Fruit fly (Drosophila melanogaster): ENCODE data around the gene CG1208.

CG1208 gene

dm6 chr3R:5856215-5856614 is 24.8 kb downstream of the CG1208 start, which contains the start of the genes disp and ECSIT (continued):
- TF ChIP-seq BEAF-32 (GFP tag; optimal IDR thresholded peaks at IDR 0.05) = peak; percentile 47
- no peak for TF ChIP-seq Side (GFP tag; optimal IDR thresholded peaks at IDR 0.05)
- no peak for TF ChIP-seq CG31224 (GFP tag; IDR thresholded peaks at IDR 0.05)
- TF ChIP-seq CG5180 (GFP tag; optimal IDR thresholded peaks at IDR 0.05) = no peak
- no peak for TF ChIP-seq zf30C (GFP tag; optimal IDR thresholded peaks at IDR 0.05)
- TF ChIP-seq Sry-δ (GFP tag; optimal IDR thresholded peaks at IDR 0.05) = no peak
- TF ChIP-seq tio (GFP tag; optimal IDR thresholded peaks at IDR 0.05) = no peak
- no peak for TF ChIP-seq run (tag; optimal IDR thresholded peaks at IDR 0.05)
- no peak for TF ChIP-seq CG6683 (GFP tag; optimal IDR thresholded peaks at IDR 0.05)
- TF ChIP-seq CG3995 (GFP tag; optimal IDR thresholded peaks at IDR 0.05) = peak; percentile 55
- no peak for TF ChIP-seq CG3726 (GFP tag; IDR thresholded peaks at IDR 0.05)
- TF ChIP-seq eyg (GFP tag; optimal IDR thresholded peaks at IDR 0.05) = no peak
- TF ChIP-seq ems (GFP tag; optimal IDR thresholded peaks at IDR 0.05) = peak; percentile 45
- TF ChIP-seq Dp (GFP tag; optimal IDR thresholded peaks at IDR 0.05) = no peak
- peak; percentile 16 for TF ChIP-seq tx (GFP tag; optimal IDR thresholded peaks at IDR 0.05)
- TF ChIP-seq dpn (GFP tag; optimal IDR thresholded peaks at IDR 0.05) = no peak
- TF ChIP-seq unc-4 (GFP tag; IDR thresholded peaks at IDR 0.05; ENCODE audit: partially characterized antibody) = no peak
- no peak for TF ChIP-seq esg (GFP tag; conservative IDR thresholded peaks at IDR 0.05)
- no peak for TF ChIP-seq CG33213 (GFP tag; optimal IDR thresholded peaks at IDR 0.05)
- TF ChIP-seq CG16813 (GFP tag; IDR thresholded peaks at IDR 0.05; ENCODE audit: partially characterized antibody) = peak; percentile 16; the same call in 1 of the 3 replicates
- no peak for TF ChIP-seq CG14667 (GFP tag; IDR thresholded peaks at IDR 0.05)
- no peak for TF ChIP-seq Blimp-1 (GFP tag; optimal IDR thresholded peaks at IDR 0.05)
- TF ChIP-seq NK7.1 (GFP tag; optimal IDR thresholded peaks at IDR 0.05) = no peak
- no peak for TF ChIP-seq Ravus (GFP tag; IDR thresholded peaks at IDR 0.05)
- peak; percentile 9 for TF ChIP-seq gfzf (GFP tag; optimal IDR thresholded peaks at IDR 0.05)
- no peak for TF ChIP-seq onecut (GFP tag; IDR thresholded peaks at IDR 0.05)
- TF ChIP-seq emc (GFP tag; optimal IDR thresholded peaks at IDR 0.05) = no peak
- no peak for TF ChIP-seq trh (GFP tag; optimal IDR thresholded peaks at IDR 0.05)
- peak; percentile 21 for TF ChIP-seq CG33557 (GFP tag; optimal IDR thresholded peaks at IDR 0.05)
- no peak for TF ChIP-seq CG42726 (GFP tag; IDR thresholded peaks at IDR 0.05; ENCODE audit: partially characterized antibody)
- TF ChIP-seq Hand (GFP tag; optimal IDR thresholded peaks at IDR 0.05) = no peak
- TF ChIP-seq CG7963 (GFP tag; IDR thresholded peaks at IDR 0.05; ENCODE audit: partially characterized antibody) = no peak
- no peak for TF ChIP-seq unpg (GFP tag; optimal IDR thresholded peaks at IDR 0.05)
- no peak for TF ChIP-seq pan (optimal IDR thresholded peaks at IDR 0.05)
- no peak for TF ChIP-seq pan (GFP tag; optimal IDR thresholded peaks at IDR 0.05 in 1 of 2, IDR thresholded peaks at IDR 0.05 in 1 of 2)
- TF ChIP-seq tin (GFP tag; optimal IDR thresholded peaks at IDR 0.05) = no peak
- no peak for TF ChIP-seq danr (GFP tag; IDR thresholded peaks at IDR 0.05)
- no peak for TF ChIP-seq CG31365 (tag; optimal IDR thresholded peaks at IDR 0.05)
- TF ChIP-seq hth (optimal IDR thresholded peaks at IDR 0.05) = no peak
- no peak for TF ChIP-seq CG8388 (GFP tag; optimal IDR thresholded peaks at IDR 0.05)
- TF ChIP-seq btn (GFP tag; optimal IDR thresholded peaks at IDR 0.05) = peak; percentile 3
- peak; percentile 48; the same call in 1 of the 2 replicates for TF ChIP-seq Scr (GFP tag; IDR thresholded peaks at IDR 0.05; ENCODE audit: partially characterized antibody)
- TF ChIP-seq da (GFP tag; optimal IDR thresholded peaks at IDR 0.05) = no peak
- TF ChIP-seq mld (GFP tag; IDR thresholded peaks at IDR 0.05; ENCODE audit: partially characterized antibody) = no peak
- TF ChIP-seq psq (GFP tag; optimal IDR thresholded peaks at IDR 0.05) = no peak
- TF ChIP-seq CG8290 (GFP tag; optimal IDR thresholded peaks at IDR 0.05) = peak; percentile 73
- TF ChIP-seq CG8290 (tag; optimal IDR thresholded peaks at IDR 0.05) = no peak
- no peak for TF ChIP-seq zen (tag; optimal IDR thresholded peaks at IDR 0.05)
- 0 out of 2 replicates have a peak, but pooled peaks have one; percentile 22 for TF ChIP-seq CG3847 (GFP tag; IDR thresholded peaks at IDR 0.05)
- no peak for TF ChIP-seq CG18262 (tag; optimal IDR thresholded peaks at IDR 0.05)
- TF ChIP-seq zfh1 (GFP tag; IDR thresholded peaks at IDR 0.05) = no peak
- TF ChIP-seq pita (GFP tag; optimal IDR thresholded peaks at IDR 0.05) = no peak
